Worm (Caenorhabditis elegans) whole organism, L2 larva: ENCODE data around the gene Y42A5A.3.

Experiments used
- lin-11 ChIP-seq: fragments of 150-350 bp; sonication (generic microtip); optimal IDR thresholded peaks from 2 replicates; lab custom pipeline; 2014; ENCODE audit warnings: missing biosample characterization, missing genetic modification characterization, inconsistent platforms, mixed read lengths
- mdl-1 ChIP-seq, 2 experiments: fragments of 150-350 bp in 1 of 2; sonication (generic microtip) in 1 of 2; optimal IDR thresholded peaks; 2 replicates each; lab custom pipeline; 2017; ENCODE audit warnings: missing biosample characterization in 2 of 2, missing genetic modification characterization in 2 of 2

ce11 chrV:11133516-11133915 lies 37.7 kb upstream of the Y42A5A.3 start:
- TF ChIP-seq lin-11: no peak
- no peak for TF ChIP-seq mdl-1 (tag; optimal IDR thresholded peaks at IDR 0.05; lab: Kevin White, UChicago)
